Fruit fly (Drosophila melanogaster) whole organism, embryonic: ENCODE results near the gene CG13309.
A peak's percentile ranks its signal among the peaks of the same experiment; 100 is the strongest.

Experiments
- Atf6 ChIP-seq: fragments of 200-800 bp; sonication (Bioruptor generic); IDR thresholded peaks from 2 replicates; pipeline ENCODE4 v1.3.6; 2022; ENCODE audit warnings: missing biosample characterization, missing genetic modification characterization
- Blimp-1 ChIP-seq: fragments of 200-800 bp; sonication (Bioruptor generic); optimal IDR thresholded peaks from 3 replicates; lab custom pipeline; 2018; ENCODE audit warnings: missing biosample characterization, missing genetic modification characterization, mild to moderate bottlenecking, moderate library complexity, missing genetic modification reagents
- CG10366 ChIP-seq: fragments of 200-800 bp; sonication (Bioruptor generic); IDR thresholded peaks from 2 replicates; pipeline ENCODE4 v1.3.6; 2022; ENCODE audit warnings: missing biosample characterization, missing genetic modification characterization
- CG11560 ChIP-seq: fragments of 200-800 bp; sonication (Bioruptor generic); IDR thresholded peaks from 3 replicates; pipeline ENCODE4 v1.3.6; 2022; ENCODE audit warnings: missing biosample characterization, missing genetic modification characterization
- CG11695 ChIP-seq: fragments of 200-800 bp; sonication (Bioruptor generic); IDR thresholded peaks from 3 replicates; pipeline ENCODE4 v1.3.6; 2022; ENCODE audit warnings: missing biosample characterization, missing genetic modification characterization
- CG12071 ChIP-seq: fragments of 200-800 bp; sonication (Bioruptor generic); optimal IDR thresholded peaks from 3 replicates; lab custom pipeline; 2018; ENCODE audit warnings: missing biosample characterization, mild to moderate bottlenecking, missing genetic modification characterization
- CG12299 ChIP-seq: fragments of 200-800 bp; sonication (Bioruptor generic); optimal IDR thresholded peaks from 2 replicates; lab custom pipeline; 2018; ENCODE audit warnings: missing biosample characterization, mild to moderate bottlenecking, missing genetic modification characterization
- CG12659 ChIP-seq: fragments of 200-800 bp; sonication (Bioruptor generic); optimal IDR thresholded peaks from 3 replicates; lab custom pipeline; 2017; ENCODE audit warnings: mild to moderate bottlenecking, missing biosample characterization, missing genetic modification reagents, missing genetic modification characterization
- CG12744 ChIP-seq: fragments of 200-800 bp; sonication (Bioruptor generic); optimal IDR thresholded peaks from 2 replicates; lab custom pipeline; 2016; ENCODE audit warnings: missing biosample characterization, missing genetic modification characterization
- CG13296 ChIP-seq: fragments of 200-800 bp; sonication (Bioruptor generic); optimal IDR thresholded peaks from 3 replicates; lab custom pipeline; 2018; ENCODE audit warnings: missing biosample characterization, mild to moderate bottlenecking, missing genetic modification characterization
- CG17385 ChIP-seq: fragments of 200-800 bp; sonication (Bioruptor generic); optimal IDR thresholded peaks from 3 replicates; lab custom pipeline; 2018; ENCODE audit warnings: missing biosample characterization, mild to moderate bottlenecking, missing genetic modification characterization
- CG18262 ChIP-seq: fragments of 200-800 bp; optimal IDR thresholded peaks from 3 replicates; lab custom pipeline; 2019; ENCODE audit warnings: missing biosample characterization, mild to moderate bottlenecking, missing genetic modification characterization, moderate library complexity
- CG18599 ChIP-seq: fragments of 200-800 bp; sonication (Bioruptor generic); optimal IDR thresholded peaks from 3 replicates; lab custom pipeline; 2017; ENCODE audit warnings: missing biosample characterization, missing genetic modification characterization, mild to moderate bottlenecking, moderate library complexity, missing genetic modification reagents
- CG2199 ChIP-seq: fragments of 200-800 bp; sonication (Bioruptor generic); IDR thresholded peaks from 3 replicates; pipeline ENCODE4 v1.3.6; 2022; ENCODE audit warnings: missing biosample characterization, missing genetic modification characterization
- CG2889 ChIP-seq: fragments of 200-800 bp; sonication (Bioruptor generic); IDR thresholded peaks from 3 replicates; pipeline ENCODE4 v1.3.6; 2022; ENCODE audit warnings: missing biosample characterization, missing genetic modification characterization
- CG30403 ChIP-seq: fragments of 200-800 bp; sonication (Bioruptor generic); optimal IDR thresholded peaks from 3 replicates; lab custom pipeline; 2016; ENCODE audit warnings: missing biosample characterization, missing genetic modification characterization
- CG30431 ChIP-seq: fragments of 200-800 bp; sonication (Bioruptor generic); optimal IDR thresholded peaks from 2 replicates; lab custom pipeline; 2017; ENCODE audit warnings: missing biosample characterization, missing genetic modification characterization
- CG6765 ChIP-seq: fragments of 200-800 bp; sonication (Bioruptor generic); optimal IDR thresholded peaks from 3 replicates; lab custom pipeline; 2017; ENCODE audit warnings: missing biosample characterization, mild to moderate bottlenecking, missing genetic modification characterization
- CG7786 ChIP-seq: fragments of 200-800 bp; sonication (Bioruptor generic); optimal IDR thresholded peaks from 2 replicates; lab custom pipeline; 2016; ENCODE audit warnings: missing biosample characterization, missing genetic modification characterization
- CG7839 ChIP-seq: fragments of 200-800 bp; sonication (Bioruptor generic); optimal IDR thresholded peaks from 3 replicates; lab custom pipeline; 2018; ENCODE audit warnings: missing biosample characterization, mild to moderate bottlenecking, missing genetic modification characterization, moderate library complexity
- CG9437 ChIP-seq: fragments of 200-800 bp; sonication (Bioruptor generic); optimal IDR thresholded peaks from 2 replicates; lab custom pipeline; 2018; ENCODE audit warnings: missing biosample characterization, mild to moderate bottlenecking, missing genetic modification characterization
- CG9609 ChIP-seq: fragments of 200-800 bp; sonication (Bioruptor generic); optimal IDR thresholded peaks from 3 replicates; lab custom pipeline; 2016; ENCODE audit warnings: missing biosample characterization, missing genetic modification characterization
- CG9932 ChIP-seq: fragments of 200-800 bp; sonication (Bioruptor generic); IDR thresholded peaks from 2 replicates; pipeline ENCODE4 v1.3.6; 2022; ENCODE audit warnings: missing biosample characterization, missing genetic modification characterization
- CHES-1-like ChIP-seq: fragments of 200-800 bp; sonication (Bioruptor generic); optimal IDR thresholded peaks from 2 replicates; lab custom pipeline; 2016; ENCODE audit warnings: missing biosample characterization, missing genetic modification characterization
- Dbx ChIP-seq: fragments of 200-800 bp; sonication (Bioruptor generic); IDR thresholded peaks from 3 replicates; pipeline ENCODE4 v1.3.6; 2022; ENCODE audit warnings: missing biosample characterization, missing genetic modification characterization
- Drgx ChIP-seq: fragments of 200-800 bp; sonication (Bioruptor generic); IDR thresholded peaks from 2 replicates; pipeline ENCODE4 v1.3.6; 2022; ENCODE audit warnings: missing biosample characterization, missing genetic modification characterization
- H2.0 ChIP-seq: fragments of 200-800 bp; sonication (Bioruptor generic); IDR thresholded peaks from 2 replicates; pipeline ENCODE4 v1.3.6; 2022; ENCODE audit warnings: missing biosample characterization, missing genetic modification characterization
- HLH54F ChIP-seq: fragments of 200-800 bp; sonication (Bioruptor generic); optimal IDR thresholded peaks from 3 replicates; lab custom pipeline; 2016; ENCODE audit warnings: missing biosample characterization, missing genetic modification characterization
- Hey ChIP-seq: fragments of 200-800 bp; sonication (Bioruptor generic); optimal IDR thresholded peaks from 3 replicates; lab custom pipeline; 2018; ENCODE audit warnings: missing biosample characterization, mild to moderate bottlenecking, missing genetic modification characterization
- Hmr ChIP-seq: fragments of 200-800 bp; sonication (Bioruptor generic); optimal IDR thresholded peaks from 3 replicates; lab custom pipeline; 2017; ENCODE audit warnings: mild to moderate bottlenecking, missing biosample characterization, missing genetic modification reagents, missing genetic modification characterization
- Hsf ChIP-seq: fragments of 200-800 bp; sonication (Bioruptor generic); optimal IDR thresholded peaks from 3 replicates; lab custom pipeline; 2016; ENCODE audit warnings: missing biosample characterization, missing genetic modification characterization
- Max ChIP-seq: fragments of 200-800 bp; sonication (Bioruptor generic); optimal IDR thresholded peaks from 2 replicates; lab custom pipeline; 2016; ENCODE audit warnings: missing biosample characterization, mild to moderate bottlenecking, missing genetic modification characterization
- Meics ChIP-seq: fragments of 200-800 bp; sonication (Bioruptor generic); optimal IDR thresholded peaks from 2 replicates; lab custom pipeline; 2017; ENCODE audit warnings: missing biosample characterization, mild to moderate bottlenecking, missing genetic modification characterization
- NfI ChIP-seq: fragments of 200-800 bp; sonication (Bioruptor generic); optimal IDR thresholded peaks from 3 replicates; lab custom pipeline; 2018; ENCODE audit warnings: missing biosample characterization, mild to moderate bottlenecking, missing genetic modification characterization, moderate library complexity
- Rfx ChIP-seq: fragments of 200-800 bp; sonication (Bioruptor generic); IDR thresholded peaks from 2 replicates; pipeline ENCODE4 v1.3.6; 2022; ENCODE audit warnings: missing biosample characterization, missing genetic modification characterization
- Scr ChIP-seq: fragments of 200-800 bp; sonication (Bioruptor generic); IDR thresholded peaks from 2 replicates; pipeline ENCODE4 v1.3.6; 2022; ENCODE audit warnings: missing biosample characterization, missing genetic modification characterization; ENCODE audit not compliant: partially characterized antibody
- Sox102F ChIP-seq: fragments of 200-800 bp; sonication (Bioruptor generic); optimal IDR thresholded peaks from 2 replicates; lab custom pipeline; 2018; ENCODE audit warnings: missing biosample characterization, mild to moderate bottlenecking, missing genetic modification characterization, moderate library complexity
- Vsx1 ChIP-seq: fragments of 200-800 bp; sonication (Bioruptor generic); optimal IDR thresholded peaks from 2 replicates; lab custom pipeline; 2017; ENCODE audit warnings: missing biosample characterization, mild to moderate bottlenecking, missing genetic modification characterization, missing genetic modification reagents
- Xbp1 ChIP-seq: fragments of 200-800 bp; sonication (Bioruptor generic); optimal IDR thresholded peaks from 3 replicates; lab custom pipeline; 2016; ENCODE audit warnings: missing biosample characterization, mild to moderate bottlenecking, missing genetic modification characterization
- al ChIP-seq: fragments of 200-800 bp; sonication (Bioruptor generic); IDR thresholded peaks from 2 replicates; pipeline ENCODE4 v1.3.6; 2022; ENCODE audit warnings: missing biosample characterization, missing genetic modification characterization
- dimm ChIP-seq: fragments of 200-800 bp; sonication (Bioruptor generic); IDR thresholded peaks from 2 replicates; pipeline ENCODE4 v1.3.6; 2022; ENCODE audit warnings: missing biosample characterization, missing genetic modification characterization
- emc ChIP-seq: fragments of 200-800 bp; sonication (Bioruptor generic); optimal IDR thresholded peaks from 2 replicates; lab custom pipeline; 2016; ENCODE audit warnings: missing biosample characterization, missing genetic modification characterization
- esg ChIP-seq: fragments of 200-800 bp; sonication (Bioruptor generic); conservative IDR thresholded peaks from 2 replicates; pipeline ENCODE4 v1.3.6; 2022; ENCODE audit warnings: missing biosample characterization, missing genetic modification characterization
- fd3F ChIP-seq: fragments of 200-800 bp; sonication (Bioruptor generic); optimal IDR thresholded peaks from 2 replicates; lab custom pipeline; 2018; ENCODE audit warnings: missing biosample characterization, mild to moderate bottlenecking, missing genetic modification characterization, moderate library complexity
- gem ChIP-seq: fragments of 200-800 bp; sonication (Bioruptor generic); optimal IDR thresholded peaks from 2 replicates; lab custom pipeline; 2019; ENCODE audit warnings: missing biosample characterization, mild to moderate bottlenecking, missing genetic modification characterization, moderate library complexity
- lilli ChIP-seq: fragments of 200-800 bp; sonication (Bioruptor generic); optimal IDR thresholded peaks from 3 replicates; lab custom pipeline; 2016; ENCODE audit warnings: missing biosample characterization, missing genetic modification characterization
- maf-S ChIP-seq: fragments of 200-800 bp; sonication (Bioruptor generic); optimal IDR thresholded peaks from 2 replicates; lab custom pipeline; 2016; ENCODE audit warnings: missing biosample characterization, missing genetic modification characterization
- nmo ChIP-seq: fragments of 200-800 bp; sonication (Bioruptor generic); optimal IDR thresholded peaks from 2 replicates; lab custom pipeline; 2018; ENCODE audit warnings: missing biosample characterization, mild to moderate bottlenecking, missing genetic modification characterization, moderate library complexity
- phol ChIP-seq: fragments of 200-800 bp; sonication (Bioruptor generic); optimal IDR thresholded peaks from 3 replicates; lab custom pipeline; 2018; ENCODE audit warnings: missing biosample characterization, mild to moderate bottlenecking, missing genetic modification characterization, moderate library complexity
- unpg ChIP-seq: fragments of 200-800 bp; sonication (Bioruptor generic); optimal IDR thresholded peaks from 3 replicates; lab custom pipeline; 2018; ENCODE audit warnings: missing biosample characterization, mild to moderate bottlenecking, missing genetic modification characterization, moderate library complexity

CG13309 gene

dm6 chr3L:8767876-8768275 lies 42.3 kb upstream of the CG13309 start (continued):
- TF ChIP-seq HLH54F (peak; percentile 28), CG12071 (GFP tag; lab: Kevin White, UChicago) (peak; percentile 12), CG9437 (GFP tag; lab: Kevin White, UChicago) (peak; percentile 70), CG2889 (GFP tag; lab: Robert Waterston, UW) (peak; percentile 46; the same call in 2 of the 3 replicates), Dbx (GFP tag; lab: Robert Waterston, UW) (peak; percentile 34; the same call in 1 of the 3 replicates), Xbp1 (peak; percentile 54), CG13296 (GFP tag; lab: Kevin White, UChicago) (peak; percentile 36), dimm (GFP tag; lab: Robert Waterston, UW) (no peak), CG10366 (no peak), Scr (no peak), Blimp-1 (no peak), CG18262 (peak; percentile 18), Vsx1 (GFP tag; lab: Kevin White, UChicago) (peak; percentile 39), esg (GFP tag; lab: Robert Waterston, UW) (peak; percentile 40; the same call in 1 of the 2 replicates), CG12299 (tag; lab: Kevin White, UChicago) (peak; percentile 4), Drgx (GFP tag; lab: Robert Waterston, UW) (peak; percentile 66), CG7839 (tag; lab: Kevin White, UChicago) (peak; percentile 72), CG30431 (GFP tag; lab: Kevin White, UChicago) (no peak), NfI (GFP tag; lab: Kevin White, UChicago) (peak; percentile 38), Rfx (peak; percentile 71), Hey (tag; lab: Kevin White, UChicago) (no peak), fd3F (GFP tag; lab: Kevin White, UChicago) (peak; percentile 29), CG11560 (0 out of 3 replicates have a peak, but pooled peaks have one; percentile 30), maf-S (peak; percentile 34), CG11695 (GFP tag; lab: Robert Waterston, UW) (peak; percentile 55; the same call in 1 of the 3 replicates), phol (tag; lab: Kevin White, UChicago) (peak; percentile 12), H2.0 (GFP tag; lab: Robert Waterston, UW) (peak; percentile 41; the same call in 1 of the 2 replicates), CG30403 (GFP tag; lab: Kevin White, UChicago) (peak; percentile 69), Hmr (peak; percentile 70), Sox102F (peak; percentile 21), CHES-1-like (GFP tag; lab: Kevin White, UChicago) (peak; percentile 60), CG9932 (GFP tag; lab: Robert Waterston, UW) (peak; percentile 66), gem (tag; lab: Kevin White, UChicago) (peak; percentile 60), unpg (GFP tag; lab: Kevin White, UChicago) (peak; percentile 28), CG7786 (GFP tag; lab: Kevin White, UChicago) (peak; percentile 57), Atf6 (peak; percentile 55; the same call in 1 of the 2 replicates), CG2199 (GFP tag; lab: Robert Waterston, UW) (no peak), CG12744 (GFP tag; lab: Kevin White, UChicago) (peak; percentile 14), Meics (GFP tag; lab: Kevin White, UChicago) (peak; percentile 73), CG18599 (GFP tag; lab: Kevin White, UChicago) (peak; percentile 78), CG9609 (peak; percentile 16), lilli (peak; percentile 68), emc (GFP tag; lab: Kevin White, UChicago) (peak; percentile 31), Hsf (GFP tag; lab: Kevin White, UChicago) (peak; percentile 24), Max (GFP tag; lab: Kevin White, UChicago) (peak; percentile 32), CG6765 (GFP tag; lab: Kevin White, UChicago) (peak; percentile 42), CG12659 (GFP tag; lab: Kevin White, UChicago) (peak; percentile 58), al (GFP tag; lab: Robert Waterston, UW) (peak; percentile 17; the same call in 1 of the 2 replicates), CG17385 (GFP tag; lab: Kevin White, UChicago) (peak; percentile 23), nmo (peak; percentile 39)
